Fruit fly (Drosophila melanogaster): ENCODE data around the gene Lrch.

dm6 chr2L:17381616-17382015, 2.3 kb downstream of the Lrch start:
- TF ChIP-seq CG8478 (optimal IDR thresholded peaks at IDR 0.05) (no peak), CTCF (optimal IDR thresholded peaks at IDR 0.05) (no peak)

Measured in S2 (cell line).